Fruit fly (Drosophila melanogaster) whole organism: Measurements from ENCODE around the gene Gld.

Experiments used
- CG8478 ChIP-seq: fragments of >200 bp; optimal IDR thresholded peaks from 2 replicates; lab custom pipeline; 2018; ENCODE audit warnings: inconsistent platforms
- Dll ChIP-seq: fragments of >200 bp; optimal IDR thresholded peaks from 2 replicates; lab custom pipeline; 2017
- EcR ChIP-seq, 2 experiments: fragments of >200 bp; optimal IDR thresholded peaks; 2 replicates each; lab custom pipeline; 2017; ENCODE audit warnings: missing biosample characterization in 2 of 2, missing genetic modification characterization in 2 of 2, missing genetic modification reagents in 2 of 2
- pan ChIP-seq: fragments of >200 bp; optimal IDR thresholded peaks from 2 replicates; lab custom pipeline; 2017
- psq ChIP-seq: fragments of >200 bp; optimal IDR thresholded peaks from 2 replicates; lab custom pipeline; 2017
- usp ChIP-seq: fragments of >200 bp; optimal IDR thresholded peaks from 2 replicates; lab custom pipeline; 2017; ENCODE audit warnings: missing biosample characterization, missing genetic modification characterization, mixed read lengths

- TF ChIP-seq usp (GFP tag; lab: Kevin White, UChicago), result no peak
- TF ChIP-seq pan (lab: Kevin White, UChicago), result no peak
- TF ChIP-seq psq (lab: Kevin White, UChicago), result no peak
- TF ChIP-seq Dll (lab: Kevin White, UChicago), result no peak
- TF ChIP-seq CG8478, result peak; percentile 81
- TF ChIP-seq EcR (GFP tag; optimal IDR thresholded peaks at IDR 0.05; lab: Kevin White, UChicago), result peak in 1 of 2 experiments; percentile 59
These were observed 47.5 kb upstream of the Gld start for dm6 chr3R:7313034-7313433.
